Worm (Caenorhabditis elegans) whole organism, young adult: ENCODE data around the gene BE10.3.
"Not testable (repeated sequence)": the region's sequence is repeated elsewhere in the genome, so short reads cannot be mapped to it uniquely, and the experiment has no call there.

Source experiments
- B0019.2 ChIP-seq: fragments of 200-800 bp; sonication (Bioruptor generic); conservative IDR thresholded peaks from 2 replicates; pipeline ENCODE4 v1.3.6; 2022; ENCODE audit warnings: missing genetic modification reagents, missing genetic modification characterization, missing compliant biosample characterization
- B0261.1 ChIP-seq: sonication (generic microtip); optimal IDR thresholded peaks from 2 replicates; lab custom pipeline; 2016; ENCODE audit warnings: mild to moderate bottlenecking, missing genetic modification characterization, moderate library complexity, missing compliant biosample characterization
- B0336.3 ChIP-seq: fragments of 200-800 bp; sonication (Bioruptor generic); IDR thresholded peaks from 2 replicates; pipeline ENCODE4 v1.3.6; 2022; ENCODE audit warnings: missing genetic modification characterization, missing compliant biosample characterization
- C17E4.6 ChIP-seq: fragments of 200-800 bp; sonication (Bioruptor generic); IDR thresholded peaks from 2 replicates; pipeline ENCODE4 v1.3.6; 2022; ENCODE audit warnings: missing genetic modification reagents, missing genetic modification characterization, missing compliant biosample characterization
- F23B12.7 ChIP-seq: sonication (generic microtip); optimal IDR thresholded peaks from 2 replicates; lab custom pipeline; 2017; ENCODE audit warnings: missing genetic modification characterization, mild to moderate bottlenecking, missing compliant biosample characterization, antibody characterized with exemption, moderate library complexity; ENCODE audit not compliant: insufficient read depth
- F37B4.10 ChIP-seq: fragments of 200-800 bp; sonication (Bioruptor generic); IDR thresholded peaks from 2 replicates; pipeline ENCODE4 v1.3.6; 2022; ENCODE audit warnings: missing genetic modification characterization, missing compliant biosample characterization
- F55B11.4 ChIP-seq: sonication (generic microtip); optimal IDR thresholded peaks from 2 replicates; lab custom pipeline; 2016; ENCODE audit warnings: missing compliant biosample characterization, missing genetic modification characterization, borderline replicate concordance; ENCODE audit not compliant: insufficient read depth
- Y53G8AR.9 ChIP-seq: fragments of 200-800 bp; sonication (Bioruptor generic); conservative IDR thresholded peaks from 2 replicates; pipeline ENCODE4 v1.3.6; 2022; ENCODE audit warnings: missing genetic modification reagents, missing genetic modification characterization, missing compliant biosample characterization
- attf-6 ChIP-seq: fragments of 200-800 bp; sonication (Bioruptor generic); IDR thresholded peaks from 2 replicates; pipeline ENCODE4 v1.3.6; 2022; ENCODE audit warnings: missing genetic modification reagents, missing genetic modification characterization, missing compliant biosample characterization
- bed-1 ChIP-seq: fragments of 200-800 bp; sonication (Bioruptor generic); IDR thresholded peaks from 2 replicates; pipeline ENCODE4 v1.3.6; 2022; ENCODE audit warnings: missing genetic modification reagents, missing genetic modification characterization, missing compliant biosample characterization
- cebp-1 ChIP-seq, 2 experiments: fragments of 200-800 bp in 1 of 2; sonication (Bioruptor generic) in 1 of 2; sonication (generic microtip) in 1 of 2; IDR thresholded peaks in 1 of 2; optimal IDR thresholded peaks in 1 of 2; 2 replicates each; pipeline versions ENCODE4 v1.3.6 to Lab custom; 2017 to 2022; ENCODE audit warnings: missing compliant biosample characterization in 2 of 2, missing genetic modification characterization in 2 of 2, mild to moderate bottlenecking in 1 of 2, missing genetic modification reagents in 1 of 2, moderate library complexity in 1 of 2
- cebp-2 ChIP-seq: fragments of 200-800 bp; sonication (Bioruptor generic); IDR thresholded peaks from 2 replicates; pipeline ENCODE4 v1.3.6; 2022; ENCODE audit warnings: missing genetic modification characterization, missing compliant biosample characterization
- die-1 ChIP-seq: sonication (generic microtip); optimal IDR thresholded peaks from 2 replicates; lab custom pipeline; 2016; ENCODE audit warnings: missing genotype, mild to moderate bottlenecking, missing genetic modification characterization, missing compliant biosample characterization
- dox-1 ChIP-seq: fragments of 200-800 bp; sonication (Bioruptor generic); IDR thresholded peaks from 2 replicates; pipeline ENCODE4 v1.3.6; 2022; ENCODE audit warnings: missing genetic modification reagents, missing genetic modification characterization, missing compliant biosample characterization
- gei-17 ChIP-seq: fragments of 200-800 bp; sonication (Bioruptor generic); optimal IDR thresholded peaks from 2 replicates; lab custom pipeline; 2018; ENCODE audit warnings: mild to moderate bottlenecking, missing genetic modification characterization, missing compliant biosample characterization
- let-607 ChIP-seq, 2 experiments: fragments of 200-800 bp in 1 of 2; sonication (Bioruptor generic) in 1 of 2; sonication (generic microtip) in 1 of 2; optimal IDR thresholded peaks; 2 replicates each; lab custom pipeline; 2016 to 2018; ENCODE audit warnings: mild to moderate bottlenecking in 2 of 2, missing compliant biosample characterization in 2 of 2, missing genetic modification characterization in 2 of 2, moderate library complexity in 2 of 2, missing genotype in 1 of 2
- lin-54 ChIP-seq: fragments of 200-800 bp; sonication (Bioruptor generic); optimal IDR thresholded peaks from 2 replicates; lab custom pipeline; 2018; ENCODE audit warnings: mild to moderate bottlenecking, missing genetic modification characterization, missing compliant biosample characterization
- lsy-27 ChIP-seq: sonication (generic microtip); optimal IDR thresholded peaks from 2 replicates; lab custom pipeline; 2017; ENCODE audit warnings: missing genetic modification characterization, mild to moderate bottlenecking, missing compliant biosample characterization, antibody characterized with exemption, missing genotype, borderline replicate concordance; ENCODE audit not compliant: insufficient read depth
- madf-10 ChIP-seq: sonication (generic microtip); optimal IDR thresholded peaks from 2 replicates; lab custom pipeline; 2016; ENCODE audit warnings: mild to moderate bottlenecking, missing genetic modification characterization, missing compliant biosample characterization
- nfyb-1 ChIP-seq: fragments of 200-800 bp; sonication (Bioruptor generic); IDR thresholded peaks from 2 replicates; pipeline ENCODE4 v1.3.6; 2022; ENCODE audit warnings: missing genetic modification reagents, missing genetic modification characterization, missing compliant biosample characterization
- nhr-179 ChIP-seq: sonication (generic microtip); optimal IDR thresholded peaks from 2 replicates; lab custom pipeline; 2016; ENCODE audit warnings: mild to moderate bottlenecking, missing genetic modification characterization, missing compliant biosample characterization
- nhr-80 ChIP-seq: sonication (generic microtip); optimal IDR thresholded peaks from 2 replicates; lab custom pipeline; 2016; ENCODE audit warnings: missing genetic modification characterization, missing compliant biosample characterization
- snpc-1.1 ChIP-seq: sonication (generic microtip); optimal IDR thresholded peaks from 2 replicates; lab custom pipeline; 2017; ENCODE audit warnings: missing genetic modification characterization, mild to moderate bottlenecking, missing compliant biosample characterization, antibody characterized with exemption, moderate library complexity, missing genotype, missing genetic modification reagents; ENCODE audit not compliant: insufficient read depth
- snpc-4 ChIP-seq, 5 experiments: fragments of 150-350 bp in 1 of 5; sonication (generic microtip) in 4 of 5; optimal IDR thresholded peaks; 2 replicates each; lab custom pipeline; 2014 to 2018; ENCODE audit warnings: missing genetic modification characterization in 5 of 5, missing biosample characterization in 3 of 5, antibody characterized with exemption in 2 of 5, mild to moderate bottlenecking in 2 of 5, missing compliant biosample characterization in 2 of 5, missing genotype in 2 of 5, moderate library complexity in 2 of 5, missing genetic modification reagents in 1 of 5
- somi-1 ChIP-seq: fragments of 200-800 bp; sonication (Bioruptor generic); optimal IDR thresholded peaks from 2 replicates; lab custom pipeline; 2018; ENCODE audit warnings: mild to moderate bottlenecking, missing genetic modification characterization, missing compliant biosample characterization
- tbx-9 ChIP-seq: sonication (generic microtip); optimal IDR thresholded peaks from 2 replicates; lab custom pipeline; 2016; ENCODE audit warnings: borderline replicate concordance, missing genetic modification characterization, inconsistent platforms, missing compliant biosample characterization
- unc-62 ChIP-seq: fragments of 150-350 bp; optimal IDR thresholded peaks from 2 replicates; lab custom pipeline; 2014; ENCODE audit warnings: missing biosample characterization, missing genetic modification reagents, missing genetic modification characterization
- xnd-1 ChIP-seq: sonication (generic microtip); optimal IDR thresholded peaks from 2 replicates; lab custom pipeline; 2016; ENCODE audit warnings: missing genotype, missing genetic modification reagents, missing genetic modification characterization, missing compliant biosample characterization
- ztf-25 ChIP-seq: fragments of 200-800 bp; sonication (Bioruptor generic); IDR thresholded peaks from 2 replicates; pipeline ENCODE4 v1.3.6; 2022; ENCODE audit warnings: missing genetic modification reagents, missing genetic modification characterization, missing compliant biosample characterization
- ztf-26 ChIP-seq: sonication (generic microtip); optimal IDR thresholded peaks from 2 replicates; lab custom pipeline; 2017; ENCODE audit warnings: missing genetic modification characterization, missing compliant biosample characterization
- ztf-28 ChIP-seq: fragments of 200-800 bp; sonication (Bioruptor generic); IDR thresholded peaks from 2 replicates; pipeline ENCODE4 v1.3.6; 2022; ENCODE audit warnings: missing genetic modification reagents, missing genetic modification characterization, missing compliant biosample characterization

The BE10.3 gene

ce11 chrIII:12847623-12848022 lies 39.8 kb downstream of the BE10.3 start:
- TF ChIP-seq cebp-1 (GFP tag; IDR thresholded peaks at IDR 0.05; lab: Robert Waterston, UW) (no peak), cebp-1 (tag; optimal IDR thresholded peaks at IDR 0.05; lab: Kevin White, UChicago) (peak; percentile 34), unc-62 (GFP tag; lab: Kevin White, UChicago) (no peak), nhr-80 (tag; lab: Kevin White, UChicago) (peak; percentile 53)

- TF ChIP-seq snpc-4 (GFP tag; optimal IDR thresholded peaks at IDR 0.05; lab: Kevin White, UChicago), result not testable (repeated sequence)
- TF ChIP-seq snpc-4 (tag; optimal IDR thresholded peaks at IDR 0.05; lab: Kevin White, UChicago), result peak in 2 of 4 experiments; percentile 67 to 76
Measured at ce11 chrIII:12848173-12848572, 40.3 kb downstream of the BE10.3 start.

DNA sequence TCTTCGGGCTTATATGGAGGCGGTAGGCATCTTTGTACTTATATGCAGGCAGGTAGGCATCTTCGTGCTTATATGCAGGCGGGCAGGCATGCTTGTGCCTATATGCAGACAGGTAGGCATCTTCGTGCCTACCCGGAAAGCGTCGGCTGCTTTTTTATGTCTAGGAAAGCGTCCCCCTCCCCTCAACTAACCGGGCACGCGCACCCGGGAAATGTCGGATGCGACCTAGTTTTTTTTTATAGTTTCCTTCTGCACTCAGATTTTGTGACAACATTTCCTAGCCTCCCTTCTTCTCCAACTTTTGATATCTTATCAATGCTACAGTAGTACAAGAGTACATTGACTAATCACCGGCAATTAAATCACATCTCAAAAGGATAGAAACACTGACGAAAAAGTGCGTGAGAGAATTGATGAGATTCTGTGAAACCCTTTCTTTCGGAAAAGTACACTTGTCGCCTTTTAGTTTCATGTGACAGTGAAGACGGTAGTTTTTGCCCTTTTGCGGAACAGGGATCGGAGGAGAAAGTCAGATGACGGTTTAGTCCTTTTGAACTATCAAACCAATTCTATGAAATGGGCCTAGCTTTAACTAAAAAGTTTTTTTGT lies 41.3 kb downstream of the BE10.3 start:
- TF ChIP-seq tbx-9 (tag; lab: Kevin White, UChicago) (no peak), snpc-4 (GFP tag; optimal IDR thresholded peaks at IDR 0.05; lab: Kevin White, UChicago) (no peak), snpc-4 (tag; optimal IDR thresholded peaks at IDR 0.05; lab: Kevin White, UChicago) (peak in 3 of 4 experiments; percentile 9 to 61 (median 42)), snpc-1.1 (no peak), bed-1 (no peak), B0336.3 (GFP tag; lab: Robert Waterston, UW) (no peak), somi-1 (GFP tag; lab: Kevin White, UChicago) (peak; percentile 52), gei-17 (no peak), nfyb-1 (GFP tag; lab: Robert Waterston, UW) (no peak), B0019.2 (GFP tag; lab: Robert Waterston, UW) (no peak), F23B12.7 (tag; lab: Kevin White, UChicago) (no peak), ztf-28 (no peak), lin-54 (GFP tag; lab: Kevin White, UChicago) (no peak), B0261.1 (no peak), Y53G8AR.9 (GFP tag; lab: Robert Waterston, UW) (no peak), cebp-2 (GFP tag; lab: Robert Waterston, UW) (0 out of 2 replicates have a peak, but pooled peaks have one; percentile 1), ztf-25 (GFP tag; lab: Robert Waterston, UW) (0 out of 2 replicates have a peak, but pooled peaks have one; percentile 22), F55B11.4 (no peak)

DNA sequence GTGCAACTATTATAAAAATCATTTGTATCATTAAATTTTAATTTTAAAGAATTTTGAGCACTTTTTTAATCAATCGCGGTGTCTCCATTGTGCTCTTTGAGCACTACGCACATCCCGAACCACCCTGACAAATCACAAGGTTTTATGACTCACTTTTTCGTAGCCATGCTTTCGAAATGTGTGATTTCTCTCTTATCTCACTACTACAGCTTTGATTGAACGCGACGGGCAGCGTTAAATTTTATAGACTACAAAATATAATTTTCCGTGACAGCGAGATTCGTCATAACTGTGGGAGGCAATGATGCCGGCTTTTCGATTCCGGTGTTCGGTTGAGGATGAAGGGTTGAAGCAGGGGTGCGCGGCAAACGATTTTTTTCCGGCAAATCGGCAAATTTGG lies 41.9 kb downstream of the BE10.3 start:
- no peak for TF ChIP-seq nhr-179 (tag; lab: Kevin White, UChicago)
- no peak for TF ChIP-seq cebp-1 (GFP tag; IDR thresholded peaks at IDR 0.05; lab: Robert Waterston, UW)
- TF ChIP-seq cebp-1 (tag; optimal IDR thresholded peaks at IDR 0.05; lab: Kevin White, UChicago), result peak; percentile 40
- no peak for TF ChIP-seq xnd-1
- TF ChIP-seq let-607 (tag; optimal IDR thresholded peaks at IDR 0.05; lab: Kevin White, UChicago), result peak in 1 of 2 experiments; percentile 18
- TF ChIP-seq F37B4.10 (GFP tag; lab: Robert Waterston, UW), result no peak
- TF ChIP-seq dox-1 (GFP tag; lab: Robert Waterston, UW), result no peak
- no peak for TF ChIP-seq lin-54 (GFP tag; lab: Kevin White, UChicago)
- TF ChIP-seq lsy-27, result no peak
- TF ChIP-seq nhr-80 (tag; lab: Kevin White, UChicago), result peak; percentile 69
- TF ChIP-seq madf-10 (tag; lab: Kevin White, UChicago), result no peak
- TF ChIP-seq die-1 (tag; lab: Kevin White, UChicago), result no peak
- TF ChIP-seq C17E4.6, result no peak
- no peak for TF ChIP-seq attf-6 (GFP tag; lab: Robert Waterston, UW)
- 0 out of 2 replicates have a peak, but pooled peaks have one; percentile 24 for TF ChIP-seq nfyb-1 (GFP tag; lab: Robert Waterston, UW)
- TF ChIP-seq ztf-26 (tag; lab: Kevin White, UChicago), result no peak
